Worm (Caenorhabditis elegans) whole organism, mixed stage, embryonic: Measurements from ENCODE around the gene T09F3.4.

Experiments used
- blmp-1 ChIP-seq: fragments of 150-350 bp; optimal IDR thresholded peaks from 2 replicates; lab custom pipeline; 2014; ENCODE audit warnings: missing biosample characterization, missing genetic modification characterization
- ceh-39 ChIP-seq: fragments of 150-350 bp; optimal IDR thresholded peaks from 2 replicates; lab custom pipeline; 2014; ENCODE audit warnings: missing biosample characterization, missing genetic modification characterization
- elt-3 ChIP-seq: fragments of 150-350 bp; optimal IDR thresholded peaks from 2 replicates; lab custom pipeline; 2014; ENCODE audit warnings: missing biosample characterization, missing genetic modification characterization
- sptf-1 ChIP-seq: sonication (generic microtip); optimal IDR thresholded peaks from 2 replicates; lab custom pipeline; 2017; ENCODE audit warnings: mild to moderate bottlenecking, missing genetic modification characterization, moderate library complexity, missing compliant biosample characterization
- unc-39 ChIP-seq: fragments of 150-350 bp; optimal IDR thresholded peaks from 2 replicates; lab custom pipeline; 2014; ENCODE audit warnings: missing biosample characterization, missing genetic modification characterization

ce11 chrII:10435836-10436235 lies 40.3 kb downstream of the T09F3.4 start, which contains the start of gene cut-4:
- TF ChIP-seq elt-3 (tag; lab: Kevin White, UChicago) = no peak
- no peak for TF ChIP-seq ceh-39 (tag; lab: Kevin White, UChicago)
- TF ChIP-seq blmp-1 (tag; lab: Kevin White, UChicago) = no peak
- TF ChIP-seq sptf-1 = no peak
- no peak for TF ChIP-seq unc-39 (tag; lab: Kevin White, UChicago)
